Fruit fly (Drosophila melanogaster) whole organism: ENCODE results near the gene papi.

ENCODE experiments used
- Dll ChIP-seq: fragments of >200 bp; optimal IDR thresholded peaks from 2 replicates; lab custom pipeline; 2017
- pan ChIP-seq: fragments of >200 bp; optimal IDR thresholded peaks from 2 replicates; lab custom pipeline; 2017
- psq ChIP-seq: fragments of >200 bp; optimal IDR thresholded peaks from 2 replicates; lab custom pipeline; 2017
- usp ChIP-seq: fragments of >200 bp; optimal IDR thresholded peaks from 2 replicates; lab custom pipeline; 2017; ENCODE audit warnings: missing biosample characterization, missing genetic modification characterization, mixed read lengths

DNA sequence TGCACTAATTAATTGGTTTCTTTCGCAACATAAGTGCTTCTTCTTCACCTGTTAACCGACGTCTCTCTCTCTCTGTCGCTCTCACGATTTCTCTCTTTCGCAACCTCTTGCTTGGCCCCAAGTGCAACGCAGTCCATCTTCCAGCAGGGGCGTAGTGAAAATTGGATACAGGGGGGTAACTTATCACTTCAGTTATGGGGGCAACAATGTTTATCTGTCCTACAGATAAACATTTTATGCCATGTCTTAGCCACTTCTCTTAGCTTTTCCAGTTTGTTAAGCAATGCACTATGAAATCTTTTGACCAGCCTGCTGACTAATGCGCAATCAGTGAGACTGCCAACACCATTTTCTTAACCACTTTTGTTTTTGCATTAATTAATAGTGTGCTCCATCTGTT lies 6.8 kb downstream of the papi start:
- TF ChIP-seq pan (lab: Kevin White, UChicago) (no peak), usp (GFP tag; lab: Kevin White, UChicago) (no peak), psq (lab: Kevin White, UChicago) (no peak), Dll (no peak)
